Fruit fly (Drosophila melanogaster) Kc167 (cell line): ENCODE measurements around the gene iav.

Experiments used
- Myc ChIP-seq: fragments of >200 bp; optimal IDR thresholded peaks from 2 replicates; lab custom pipeline; 2017; ENCODE audit warnings: missing external identifiers
- Sin3A ChIP-seq: fragments of >200 bp; optimal IDR thresholded peaks from 2 replicates; lab custom pipeline; 2018; ENCODE audit warnings: missing external identifiers
- h ChIP-seq: fragments of >200 bp; optimal IDR thresholded peaks from 3 replicates; lab custom pipeline; 2018; ENCODE audit warnings: missing external identifiers
- insv ChIP-seq: fragments of >200 bp; optimal IDR thresholded peaks from 3 replicates; lab custom pipeline; 2018; ENCODE audit warnings: missing external identifiers
- psq ChIP-seq: fragments of >200 bp; optimal IDR thresholded peaks from 2 replicates; lab custom pipeline; 2017; ENCODE audit warnings: missing external identifiers
- ttk ChIP-seq: sonication (Bioruptor generic); optimal IDR thresholded peaks from 2 replicates; lab custom pipeline; 2017; ENCODE audit warnings: missing external identifiers

Gene iav

dm6 chrX:6856332-6856995 lies 42.7 kb downstream of the iav start:
- TF ChIP-seq ttk (lab: Kevin White, UChicago): no peak
- peak; percentile 16 for TF ChIP-seq psq (lab: Kevin White, UChicago)

DNA sequence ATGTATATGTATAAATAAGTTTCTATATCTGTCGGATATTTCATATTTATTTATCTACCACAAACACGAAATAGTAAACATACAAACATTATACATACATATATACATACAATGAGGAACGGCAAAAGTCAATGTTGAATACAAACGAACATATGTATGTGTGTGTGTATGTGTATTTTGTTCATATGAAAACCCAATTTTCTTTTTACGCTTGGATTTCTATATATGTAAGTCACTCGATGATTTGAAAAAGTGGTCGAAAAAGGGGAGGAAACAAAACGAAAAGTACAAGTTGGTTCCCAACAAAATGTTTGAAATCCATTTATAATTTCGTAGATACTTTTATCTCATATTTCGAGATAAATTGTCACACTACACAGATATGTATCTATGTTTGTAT lies 43.5 kb downstream of the iav start:
- TF ChIP-seq psq (lab: Kevin White, UChicago) (no peak), insv (no peak), h (no peak), ttk (lab: Kevin White, UChicago) (no peak), Sin3A (lab: Kevin White, UChicago) (no peak), Myc (lab: Kevin White, UChicago) (no peak)

DNA sequence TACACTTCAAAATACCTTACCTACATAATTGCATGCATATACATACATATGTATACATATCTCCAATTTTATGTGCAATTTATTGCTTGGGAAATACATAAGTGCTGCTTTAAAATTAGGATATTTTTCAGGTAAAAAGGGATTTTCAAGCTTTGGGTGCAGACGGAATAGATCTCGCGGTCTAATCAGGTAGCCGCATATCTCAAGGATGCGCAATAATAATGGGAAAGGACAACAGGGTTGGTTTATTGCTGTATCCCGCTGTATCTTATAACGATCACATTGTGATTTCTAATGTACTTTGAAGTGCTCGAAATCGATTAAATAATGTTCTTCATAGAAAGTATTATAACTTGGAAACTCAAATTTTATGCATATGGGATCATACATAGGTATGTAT lies 43.9 kb downstream of the iav start:
- no peak for TF ChIP-seq insv

DNA sequence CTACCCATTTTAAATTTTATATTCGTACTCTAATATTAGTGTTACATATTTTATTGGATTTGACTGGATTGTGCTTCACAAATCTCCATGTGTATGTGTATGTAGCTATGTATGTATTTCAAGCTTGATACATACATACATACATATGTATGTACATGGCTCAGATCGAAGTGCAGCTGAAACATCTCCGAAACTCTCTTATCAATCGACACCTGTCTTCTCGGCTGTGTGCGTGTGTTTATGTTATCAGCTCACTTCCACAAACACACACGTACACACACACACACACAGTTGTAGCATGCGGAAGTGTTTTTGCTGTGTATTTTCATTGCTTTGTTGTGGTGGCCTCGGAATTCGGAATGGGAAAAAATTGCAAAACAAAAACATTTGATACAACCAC lies 45.5 kb downstream of the iav start:
- TF ChIP-seq ttk (lab: Kevin White, UChicago) (no peak), Myc (lab: Kevin White, UChicago) (no peak), Sin3A (lab: Kevin White, UChicago) (no peak), psq (lab: Kevin White, UChicago) (peak; percentile 69), h (no peak), insv (no peak)

dm6 chrX:6859756-6860412 lies 46.1 kb downstream of the iav start:
- TF ChIP-seq insv (no peak), Myc (lab: Kevin White, UChicago) (no peak), Sin3A (lab: Kevin White, UChicago) (no peak), psq (lab: Kevin White, UChicago) (no peak), h (no peak), ttk (lab: Kevin White, UChicago) (no peak)

DNA sequence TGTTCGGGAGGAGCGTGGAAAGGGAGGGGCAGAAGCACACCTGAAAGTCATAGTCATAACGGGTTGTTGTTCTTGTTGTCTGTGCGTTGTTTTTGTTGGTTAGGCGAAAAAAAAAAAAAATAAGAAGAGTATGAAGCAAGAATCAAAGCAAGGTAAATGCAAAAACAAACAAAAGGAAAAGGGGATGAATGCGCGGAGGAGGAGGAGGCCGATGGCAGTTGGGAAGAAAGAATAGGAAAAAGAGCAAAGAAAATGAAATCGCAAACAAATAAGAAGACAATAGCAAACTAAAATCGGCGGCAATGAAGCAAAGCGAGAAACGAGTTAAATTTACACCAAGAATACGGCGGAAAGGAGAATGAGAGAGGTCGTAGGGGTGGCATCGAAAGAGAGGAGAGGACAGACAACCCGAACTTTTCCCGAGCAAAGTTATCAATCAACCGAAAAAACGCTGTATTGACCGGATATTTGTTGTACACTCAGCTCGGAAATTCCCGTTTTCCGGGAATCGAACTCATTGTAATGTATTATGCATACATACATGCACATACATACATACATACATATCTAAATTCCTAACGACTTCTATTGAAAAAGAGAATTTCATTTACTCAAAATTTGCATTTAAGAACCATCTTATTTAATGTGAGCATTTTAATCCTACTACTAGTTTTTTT lies 46.8 kb downstream of the iav start:
- no peak for TF ChIP-seq Sin3A (lab: Kevin White, UChicago)
- TF ChIP-seq insv: no peak
- no peak for TF ChIP-seq psq (lab: Kevin White, UChicago)
- TF ChIP-seq ttk (lab: Kevin White, UChicago): no peak
- no peak for TF ChIP-seq Myc (lab: Kevin White, UChicago)

DNA sequence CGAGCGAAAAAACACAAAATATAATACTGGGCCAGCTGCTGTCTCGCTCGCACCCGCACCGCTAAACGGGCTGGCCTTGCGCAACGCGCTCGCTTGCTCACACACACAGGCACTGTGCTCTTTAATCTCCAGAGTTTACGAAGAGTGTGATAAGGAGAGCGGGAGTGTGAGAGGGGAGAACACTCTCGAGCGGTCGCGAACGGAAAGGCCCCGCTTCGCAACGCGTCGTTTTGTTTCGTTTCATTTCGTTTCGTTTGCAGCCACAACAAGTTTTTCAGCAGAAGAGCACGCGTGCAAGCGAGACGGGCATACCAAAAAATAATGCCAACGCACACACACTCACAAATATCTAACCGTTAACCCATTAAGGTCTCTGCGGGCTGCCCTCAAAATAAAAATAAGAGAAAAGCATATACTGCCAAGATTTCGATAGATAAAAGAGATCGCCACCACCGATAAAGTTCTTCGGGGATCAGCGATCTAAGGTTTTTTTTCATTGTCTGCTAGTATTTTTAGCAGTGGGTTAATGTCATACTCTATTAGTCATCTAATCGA lies 47.8 kb downstream of the iav start:
- TF ChIP-seq h (no peak), insv (no peak), Myc (lab: Kevin White, UChicago) (no peak), Sin3A (lab: Kevin White, UChicago) (no peak), ttk (lab: Kevin White, UChicago) (no peak), psq (lab: Kevin White, UChicago) (no peak)

DNA sequence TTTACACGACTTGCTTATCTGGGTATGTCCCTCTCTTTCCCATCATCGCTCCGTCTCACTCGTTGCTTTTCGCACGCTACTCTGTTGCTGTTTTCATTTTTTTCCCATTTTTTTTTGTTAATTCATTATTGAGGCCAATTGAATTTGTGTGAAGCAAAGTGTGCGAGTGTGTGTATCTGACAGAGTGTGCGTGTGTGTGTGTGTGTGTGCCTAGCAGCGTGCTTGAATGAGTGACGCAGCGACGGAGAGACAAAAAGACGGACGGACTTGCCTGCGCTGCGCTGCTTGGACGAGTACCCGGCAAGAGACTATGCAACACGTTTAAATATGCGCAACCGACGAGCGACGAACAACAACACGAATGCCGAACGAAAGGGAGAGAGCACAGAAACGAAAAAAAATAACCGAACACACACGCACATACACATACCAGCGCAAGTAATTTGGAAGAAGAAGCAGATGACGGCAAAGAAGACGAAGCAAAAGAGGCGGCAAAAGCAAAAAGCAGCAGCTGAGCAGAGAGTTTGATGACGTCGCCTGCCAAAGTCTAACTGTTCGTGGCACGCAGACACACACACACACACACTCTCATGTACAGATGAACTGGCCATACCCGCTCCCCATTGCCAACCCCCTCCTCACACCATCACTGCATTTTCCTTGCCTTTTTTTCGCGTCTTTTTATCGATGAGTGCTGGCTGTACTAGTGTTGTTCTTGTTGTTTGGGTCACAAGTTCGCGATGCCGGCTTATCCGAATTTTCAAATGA lies 48.9 kb downstream of the iav start:
- TF ChIP-seq Sin3A (lab: Kevin White, UChicago) (no peak), insv (no peak), psq (lab: Kevin White, UChicago) (peak; percentile 52), h (no peak), Myc (lab: Kevin White, UChicago) (no peak), ttk (lab: Kevin White, UChicago) (no peak)

DNA sequence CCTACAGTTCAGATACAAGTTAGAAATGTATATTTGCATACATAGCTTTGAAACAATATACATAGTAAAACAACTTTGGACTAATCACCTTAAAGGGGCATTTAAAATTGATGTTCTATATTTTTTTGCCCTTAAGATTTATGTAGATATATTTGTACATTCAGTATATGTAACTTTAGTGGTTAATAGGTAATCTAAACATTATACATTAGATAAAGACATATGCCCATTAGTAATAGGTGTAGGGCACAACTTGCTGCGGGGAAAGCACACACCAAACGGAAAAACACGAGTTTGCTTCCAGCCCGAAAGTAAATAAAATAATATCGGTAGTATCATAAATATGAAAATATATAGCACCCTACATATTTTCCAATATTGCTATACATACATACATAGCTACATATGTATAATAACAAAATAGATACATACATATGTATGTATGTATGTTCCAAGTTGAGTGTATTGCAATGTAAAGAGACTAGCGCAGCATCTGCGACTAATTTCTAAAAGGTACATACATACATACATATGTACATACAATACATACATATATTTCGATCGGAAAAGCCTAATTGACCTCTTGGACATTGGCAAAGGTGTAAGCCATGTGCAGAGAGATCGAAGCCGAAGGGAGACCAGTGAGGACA lies 49.6 kb downstream of the iav start, which contains the start of gene CG43736:
Gene CG43736 (plus strand): TSS at position 600 of the 650 bp plus-strand sequence.
- TF ChIP-seq h: no peak
- no peak for TF ChIP-seq ttk (lab: Kevin White, UChicago)
- no peak for TF ChIP-seq psq (lab: Kevin White, UChicago)
- TF ChIP-seq Sin3A (lab: Kevin White, UChicago): no peak
- no peak for TF ChIP-seq insv
- no peak for TF ChIP-seq Myc (lab: Kevin White, UChicago)

DNA sequence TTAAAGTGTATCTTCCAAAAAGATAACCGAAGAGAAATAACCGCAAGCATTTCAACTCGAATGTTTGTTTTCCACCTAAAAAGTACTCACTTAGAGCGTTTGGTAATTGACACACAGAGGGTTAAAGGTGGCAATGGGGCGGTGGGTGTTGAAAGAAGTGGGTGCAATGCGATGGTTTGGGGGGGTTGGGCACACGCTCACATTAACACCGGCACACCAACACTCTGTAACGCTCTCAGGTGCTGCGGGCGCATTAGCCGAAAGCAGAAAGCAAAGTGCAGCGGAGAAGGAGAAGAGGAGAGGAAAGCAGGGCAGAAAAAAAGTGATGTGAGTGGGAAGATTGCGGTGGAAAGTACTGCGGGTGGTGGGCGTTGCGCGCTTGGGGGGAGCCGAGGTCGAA lies 51.3 kb downstream of the iav start:
- TF ChIP-seq insv (no peak), psq (lab: Kevin White, UChicago) (no peak), Myc (lab: Kevin White, UChicago) (no peak), h (no peak), Sin3A (lab: Kevin White, UChicago) (no peak), ttk (lab: Kevin White, UChicago) (no peak)

dm6 chrX:6866040-6866439 lies 52.3 kb downstream of the iav start:
- TF ChIP-seq Sin3A (lab: Kevin White, UChicago) (no peak), psq (lab: Kevin White, UChicago) (no peak), Myc (lab: Kevin White, UChicago) (no peak), ttk (lab: Kevin White, UChicago) (no peak), insv (no peak), h (no peak)
